Fruit fly (Drosophila melanogaster): ENCODE results near the gene CG15824.

dm6 chr2L:840022-840421 is 44.9 kb downstream of the CG15824 start:
- TF ChIP-seq Hr78 (GFP tag; optimal IDR thresholded peaks at IDR 0.05) (no peak), GATAd (GFP tag; optimal IDR thresholded peaks at IDR 0.05) (no peak), brk (GFP tag; optimal IDR thresholded peaks at IDR 0.05) (no peak), jim (GFP tag; optimal IDR thresholded peaks at IDR 0.05) (no peak), psq (GFP tag; optimal IDR thresholded peaks at IDR 0.05) (no peak), Dfd (GFP tag; optimal IDR thresholded peaks at IDR 0.05) (no peak), OdsH (GFP tag; optimal IDR thresholded peaks at IDR 0.05) (no peak)

Measured in whole organism, wandering third instar larva.